Worm (Caenorhabditis elegans) whole organism, young adult: ENCODE data around the gene R13H4.6.
A peak's percentile ranks its signal among the peaks of the same experiment; 100 is the strongest.

ENCODE experiments used
- F23B12.7 ChIP-seq: sonication (generic microtip); optimal IDR thresholded peaks from 2 replicates; lab custom pipeline; 2017; ENCODE audit warnings: missing genetic modification characterization, mild to moderate bottlenecking, missing compliant biosample characterization, antibody characterized with exemption, moderate library complexity; ENCODE audit not compliant: insufficient read depth
- F33H1.4 ChIP-seq: fragments of 200-800 bp; sonication (Bioruptor generic); IDR thresholded peaks from 2 replicates; pipeline ENCODE4 v1.3.6; 2022; ENCODE audit warnings: missing genetic modification reagents, missing genetic modification characterization, missing compliant biosample characterization
- F57C9.4 ChIP-seq: sonication (generic microtip); optimal IDR thresholded peaks from 2 replicates; lab custom pipeline; 2017; ENCODE audit warnings: mild to moderate bottlenecking, missing genetic modification characterization, missing compliant biosample characterization
- K12H6.12 ChIP-seq: fragments of 200-800 bp; sonication (Bioruptor generic); optimal IDR thresholded peaks from 2 replicates; lab custom pipeline; 2018; ENCODE audit warnings: mild to moderate bottlenecking, missing genetic modification characterization, missing compliant biosample characterization
- ZK185.1 ChIP-seq: sonication (generic microtip); optimal IDR thresholded peaks from 2 replicates; lab custom pipeline; 2016; ENCODE audit warnings: mild to moderate bottlenecking, missing genetic modification characterization, missing compliant biosample characterization; ENCODE audit not compliant: poor library complexity, severe bottlenecking
- ama-1 ChIP-seq, 3 experiments: fragments of 150-350 bp in 1 of 3; sonication (generic microtip) in 2 of 3; optimal IDR thresholded peaks; 2 replicates each; lab custom pipeline; 2014 to 2018; ENCODE audit warnings: missing biosample characterization in 2 of 3, missing genetic modification characterization in 2 of 3, missing genetic modification reagents in 2 of 3
- attf-6 ChIP-seq: fragments of 200-800 bp; sonication (Bioruptor generic); IDR thresholded peaks from 2 replicates; pipeline ENCODE4 v1.3.6; 2022; ENCODE audit warnings: missing genetic modification reagents, missing genetic modification characterization, missing compliant biosample characterization
- bed-1 ChIP-seq: fragments of 200-800 bp; sonication (Bioruptor generic); IDR thresholded peaks from 2 replicates; pipeline ENCODE4 v1.3.6; 2022; ENCODE audit warnings: missing genetic modification reagents, missing genetic modification characterization, missing compliant biosample characterization
- cebp-1 ChIP-seq, 2 experiments: fragments of 200-800 bp in 1 of 2; sonication (Bioruptor generic) in 1 of 2; sonication (generic microtip) in 1 of 2; IDR thresholded peaks in 1 of 2; optimal IDR thresholded peaks in 1 of 2; 2 replicates each; pipeline versions ENCODE4 v1.3.6 to Lab custom; 2017 to 2022; ENCODE audit warnings: missing compliant biosample characterization in 2 of 2, missing genetic modification characterization in 2 of 2, mild to moderate bottlenecking in 1 of 2, missing genetic modification reagents in 1 of 2, moderate library complexity in 1 of 2
- ceh-27 ChIP-seq: fragments of 200-800 bp; sonication (Bioruptor generic); optimal IDR thresholded peaks from 2 replicates; lab custom pipeline; 2018; ENCODE audit warnings: mild to moderate bottlenecking, missing genetic modification characterization, moderate library complexity, missing compliant biosample characterization
- egrh-3 ChIP-seq: fragments of 200-800 bp; sonication (Bioruptor generic); IDR thresholded peaks from 2 replicates; pipeline ENCODE4 v1.3.6; 2022; ENCODE audit warnings: missing genetic modification reagents, missing genetic modification characterization, missing compliant biosample characterization
- ekl-4 ChIP-seq: fragments of 200-800 bp; sonication (Bioruptor generic); IDR thresholded peaks from 2 replicates; pipeline ENCODE4 v1.3.6; 2022; ENCODE audit warnings: missing genetic modification reagents, missing genetic modification characterization, missing compliant biosample characterization
- hlh-26 ChIP-seq: fragments of 200-800 bp; sonication (Bioruptor generic); conservative IDR thresholded peaks from 2 replicates; pipeline ENCODE4 v1.3.6; 2022; ENCODE audit warnings: missing genetic modification reagents, missing genetic modification characterization, missing compliant biosample characterization
- hmg-20 ChIP-seq: fragments of 200-800 bp; sonication (Bioruptor generic); IDR thresholded peaks from 2 replicates; pipeline ENCODE4 v1.3.6; 2022; ENCODE audit warnings: missing genetic modification reagents, missing genetic modification characterization, missing compliant biosample characterization
- hrde-1 ChIP-seq: sonication (generic microtip); optimal IDR thresholded peaks from 2 replicates; lab custom pipeline; 2016; ENCODE audit warnings: missing genetic modification characterization, mild to moderate bottlenecking, missing compliant biosample characterization, moderate library complexity, missing genotype, missing genetic modification reagents, borderline replicate concordance
- lir-1 ChIP-seq: fragments of 200-800 bp; sonication (Bioruptor generic); conservative IDR thresholded peaks from 2 replicates; pipeline ENCODE4 v1.3.6; 2022; ENCODE audit warnings: missing genetic modification reagents, missing genetic modification characterization, missing compliant biosample characterization
- lsl-1 ChIP-seq: fragments of 200-800 bp; sonication (Bioruptor generic); optimal IDR thresholded peaks from 2 replicates; lab custom pipeline; 2018; ENCODE audit warnings: mild to moderate bottlenecking, missing genetic modification characterization, moderate library complexity, missing compliant biosample characterization
- madf-10 ChIP-seq: sonication (generic microtip); optimal IDR thresholded peaks from 2 replicates; lab custom pipeline; 2016; ENCODE audit warnings: mild to moderate bottlenecking, missing genetic modification characterization, missing compliant biosample characterization
- madf-3 ChIP-seq: fragments of 200-800 bp; sonication (Bioruptor generic); IDR thresholded peaks from 2 replicates; pipeline ENCODE4 v1.3.6; 2022; ENCODE audit warnings: missing genetic modification reagents, missing genetic modification characterization, missing compliant biosample characterization
- madf-6 ChIP-seq: fragments of 200-800 bp; sonication (Bioruptor generic); IDR thresholded peaks from 2 replicates; pipeline ENCODE4 v1.3.6; 2022; ENCODE audit warnings: missing genetic modification reagents, missing genetic modification characterization, missing compliant biosample characterization
- madf-8 ChIP-seq: fragments of 200-800 bp; sonication (Bioruptor generic); conservative IDR thresholded peaks from 2 replicates; pipeline ENCODE4 v1.3.6; 2022; ENCODE audit warnings: missing genetic modification reagents, missing genetic modification characterization, missing compliant biosample characterization
- mel-28 ChIP-seq: sonication (generic microtip); optimal IDR thresholded peaks from 2 replicates; lab custom pipeline; 2016; ENCODE audit warnings: borderline replicate concordance, mild to moderate bottlenecking, missing genetic modification characterization, missing compliant biosample characterization
- nfyb-1 ChIP-seq: fragments of 200-800 bp; sonication (Bioruptor generic); IDR thresholded peaks from 2 replicates; pipeline ENCODE4 v1.3.6; 2022; ENCODE audit warnings: missing genetic modification reagents, missing genetic modification characterization, missing compliant biosample characterization
- nhr-80 ChIP-seq: sonication (generic microtip); optimal IDR thresholded peaks from 2 replicates; lab custom pipeline; 2016; ENCODE audit warnings: missing genetic modification characterization, missing compliant biosample characterization
- repo-1 ChIP-seq: sonication (generic microtip); optimal IDR thresholded peaks from 2 replicates; lab custom pipeline; 2017; ENCODE audit warnings: mild to moderate bottlenecking, missing genetic modification characterization, missing compliant biosample characterization
- snpc-1.3 ChIP-seq: sonication (generic microtip); optimal IDR thresholded peaks from 2 replicates; lab custom pipeline; 2017; ENCODE audit warnings: missing genetic modification characterization, mild to moderate bottlenecking, missing compliant biosample characterization, antibody characterized with exemption, moderate library complexity, missing genotype, missing genetic modification reagents; ENCODE audit not compliant: insufficient read depth
- tbx-9 ChIP-seq: sonication (generic microtip); optimal IDR thresholded peaks from 2 replicates; lab custom pipeline; 2016; ENCODE audit warnings: borderline replicate concordance, missing genetic modification characterization, inconsistent platforms, missing compliant biosample characterization
- tlf-1 ChIP-seq: fragments of 200-800 bp; sonication (Bioruptor generic); optimal IDR thresholded peaks from 2 replicates; lab custom pipeline; 2018; ENCODE audit warnings: mild to moderate bottlenecking, missing genetic modification characterization, missing compliant biosample characterization
- xnd-1 ChIP-seq: sonication (generic microtip); optimal IDR thresholded peaks from 2 replicates; lab custom pipeline; 2016; ENCODE audit warnings: missing genotype, missing genetic modification reagents, missing genetic modification characterization, missing compliant biosample characterization
- ztf-28 ChIP-seq: fragments of 200-800 bp; sonication (Bioruptor generic); IDR thresholded peaks from 2 replicates; pipeline ENCODE4 v1.3.6; 2022; ENCODE audit warnings: missing genetic modification reagents, missing genetic modification characterization, missing compliant biosample characterization
- ztf-3 ChIP-seq: fragments of 200-800 bp; sonication (Bioruptor generic); optimal IDR thresholded peaks from 2 replicates; lab custom pipeline; 2018; ENCODE audit warnings: mild to moderate bottlenecking, missing genetic modification characterization, missing compliant biosample characterization

Gene R13H4.6

ce11 chrV:11845492-11845891 lies 17.4 kb upstream of the R13H4.6 start, which contains the start of gene hmp-1:
Gene hmp-1 (plus strand): TSS chrV:11845871.
- no peak for TF ChIP-seq ZK185.1
- TF ChIP-seq ama-1 (optimal IDR thresholded peaks at IDR 0.05; lab: Kevin White, UChicago): no peak
- TF ChIP-seq ama-1 (GFP tag; optimal IDR thresholded peaks at IDR 0.05; lab: Kevin White, UChicago): no peak
- no peak for TF ChIP-seq tbx-9 (tag; lab: Kevin White, UChicago)
- peak; percentile 83 for TF ChIP-seq madf-8 (GFP tag; lab: Robert Waterston, UW)
- peak; percentile 88 for TF ChIP-seq lsl-1 (GFP tag; lab: Kevin White, UChicago)
- TF ChIP-seq F33H1.4: peak; percentile 80
- peak; percentile 80 for TF ChIP-seq madf-6 (GFP tag; lab: Robert Waterston, UW)
- peak; percentile 13 for TF ChIP-seq xnd-1 (tag; lab: Kevin White, UChicago)
- TF ChIP-seq, all 124 proteins: peak for 5

ce11 chrV:11846969-11847368 lies 15.9 kb upstream of the R13H4.6 start:
- TF ChIP-seq F57C9.4 (tag; lab: Kevin White, UChicago): no peak
- no peak for TF ChIP-seq nfyb-1 (GFP tag; lab: Robert Waterston, UW)
- no peak for TF ChIP-seq hrde-1 (tag; lab: Kevin White, UChicago)
- TF ChIP-seq K12H6.12 (tag; lab: Kevin White, UChicago): no peak
- TF ChIP-seq tlf-1 (GFP tag; lab: Kevin White, UChicago): no peak
- TF ChIP-seq madf-3 (GFP tag; lab: Robert Waterston, UW): no peak
- TF ChIP-seq madf-8 (GFP tag; lab: Robert Waterston, UW): no peak
- TF ChIP-seq lir-1: no peak
- TF ChIP-seq hmg-20 (GFP tag; lab: Robert Waterston, UW): no peak
- TF ChIP-seq, all 124 proteins: peak for 0

ce11 chrV:11849408-11849807 lies 13.5 kb upstream of the R13H4.6 start:
- TF ChIP-seq cebp-1 (GFP tag; IDR thresholded peaks at IDR 0.05; lab: Robert Waterston, UW) (no peak), cebp-1 (tag; optimal IDR thresholded peaks at IDR 0.05; lab: Kevin White, UChicago) (peak; percentile 39), snpc-1.3 (tag; lab: Kevin White, UChicago) (no peak), nhr-80 (tag; lab: Kevin White, UChicago) (peak; percentile 56)

ce11 chrV:11852305-11852704 lies 10.6 kb upstream of the R13H4.6 start:
- no peak for TF ChIP-seq hrde-1 (tag; lab: Kevin White, UChicago)
- TF ChIP-seq attf-6 (GFP tag; lab: Robert Waterston, UW): no peak
- TF ChIP-seq ztf-3 (GFP tag; lab: Kevin White, UChicago): no peak
- no peak for TF ChIP-seq ekl-4 (GFP tag; lab: Robert Waterston, UW)
- TF ChIP-seq ceh-27 (GFP tag; lab: Kevin White, UChicago): no peak
- no peak for TF ChIP-seq hlh-26 (GFP tag; lab: Robert Waterston, UW)
- no peak for TF ChIP-seq ztf-28 (GFP tag; lab: Robert Waterston, UW)
- no peak for TF ChIP-seq lsl-1 (GFP tag; lab: Kevin White, UChicago)
- TF ChIP-seq madf-10 (tag; lab: Kevin White, UChicago): no peak
- no peak for TF ChIP-seq madf-8 (GFP tag; lab: Robert Waterston, UW)

- TF ChIP-seq repo-1 (tag; lab: Kevin White, UChicago): no peak
- TF ChIP-seq ceh-27 (GFP tag; lab: Kevin White, UChicago): no peak
- TF ChIP-seq mel-28 (tag; lab: Kevin White, UChicago): no peak
- no peak for TF ChIP-seq F23B12.7 (tag; lab: Kevin White, UChicago)
- no peak for TF ChIP-seq egrh-3 (GFP tag; lab: Robert Waterston, UW)
- TF ChIP-seq bed-1 (GFP tag; lab: Robert Waterston, UW): no peak
- TF ChIP-seq ztf-28 (GFP tag; lab: Robert Waterston, UW): no peak
- no peak for TF ChIP-seq madf-8 (GFP tag; lab: Robert Waterston, UW)
- no peak for TF ChIP-seq cebp-1 (GFP tag; IDR thresholded peaks at IDR 0.05; lab: Robert Waterston, UW)
- peak; percentile 76 for TF ChIP-seq cebp-1 (tag; optimal IDR thresholded peaks at IDR 0.05; lab: Kevin White, UChicago)
Measured at ce11 chrV:11853723-11854122, 9.2 kb upstream of the R13H4.6 start.
